Worm (Caenorhabditis elegans): Measurements from ENCODE around the gene K09E4.3.

- no peak for TF ChIP-seq lsl-1 (GFP tag; optimal IDR thresholded peaks at IDR 0.05)
- TF ChIP-seq nhr-90 (tag; optimal IDR thresholded peaks at IDR 0.05), result no peak
- TF ChIP-seq ama-1 (optimal IDR thresholded peaks at IDR 0.05), result no peak
- TF ChIP-seq ama-1 (GFP tag; optimal IDR thresholded peaks at IDR 0.05), result no peak
- TF ChIP-seq tbx-9 (tag; optimal IDR thresholded peaks at IDR 0.05; ENCODE audit: borderline replicate concordance), result no peak
- no peak for TF ChIP-seq pha-4 (tag; optimal IDR thresholded peaks at IDR 0.05)
- TF ChIP-seq F57A8.1 (GFP tag; optimal IDR thresholded peaks at IDR 0.05), result no peak
Measured at ce11 chrII:14118391-14118790, 8.3 kb downstream of the K09E4.3 start.
